Fruit fly (Drosophila melanogaster) whole organism, adult: ENCODE measurements around the gene CG11929.

ENCODE experiments used
- CG1620 ChIP-seq: fragments of 200-800 bp; sonication (Bioruptor generic); optimal IDR thresholded peaks from 2 replicates; lab custom pipeline; 2016; ENCODE audit warnings: missing biosample characterization, missing genetic modification characterization
- cic ChIP-seq: fragments of 200-800 bp; sonication (Bioruptor generic); optimal IDR thresholded peaks from 2 replicates; lab custom pipeline; 2017; ENCODE audit warnings: missing biosample characterization, mild to moderate bottlenecking, missing genetic modification characterization, moderate library complexity
- cnc ChIP-seq, 2 experiments: fragments of >200 bp; optimal IDR thresholded peaks; 2 replicates each; lab custom pipeline; 2017
- pad ChIP-seq: fragments of 200-800 bp; sonication (Bioruptor generic); optimal IDR thresholded peaks from 3 replicates; lab custom pipeline; 2017; ENCODE audit warnings: missing biosample characterization, missing genetic modification characterization, mild to moderate bottlenecking, moderate library complexity, missing genetic modification reagents
- tj ChIP-seq: fragments of 200-800 bp; sonication (Bioruptor generic); optimal IDR thresholded peaks from 3 replicates; lab custom pipeline; 2017; ENCODE audit warnings: missing biosample characterization, mild to moderate bottlenecking, missing genetic modification characterization, moderate library complexity

DNA sequence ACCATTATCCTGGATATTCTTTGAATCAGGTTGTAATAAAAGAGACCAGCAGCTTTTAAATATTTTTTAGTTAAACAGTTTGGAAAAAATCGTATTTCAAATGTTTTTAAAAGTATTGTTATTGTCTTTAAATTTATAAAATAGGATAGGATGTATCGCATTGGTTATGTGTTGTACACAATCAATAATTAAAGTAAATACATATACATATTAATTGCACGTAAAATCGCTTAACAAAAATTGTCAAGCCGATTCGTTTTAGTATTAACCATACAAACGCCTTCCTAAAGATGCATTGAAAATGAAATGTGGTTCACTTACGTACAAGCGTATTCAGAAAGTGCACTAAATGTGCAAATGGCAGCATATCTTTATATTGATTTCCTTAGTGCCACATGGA lies 35.7 kb upstream of the CG11929 start, which contains the start of gene CG43798:
- TF ChIP-seq pad (GFP tag; lab: Kevin White, UChicago) (no peak), CG1620 (GFP tag; lab: Kevin White, UChicago) (no peak), tj (GFP tag; lab: Kevin White, UChicago) (no peak), cnc (optimal IDR thresholded peaks at IDR 0.05; lab: Kevin White, UChicago) (no peak), cic (GFP tag; lab: Kevin White, UChicago) (no peak)
